Worm (Caenorhabditis elegans) whole organism, mixed stage, embryonic: ENCODE results near the gene lido-17.

Experiments used
- M03D4.4 ChIP-seq: sonication (generic microtip); optimal IDR thresholded peaks from 2 replicates; lab custom pipeline; 2017; ENCODE audit warnings: mild to moderate bottlenecking, missing genetic modification characterization, missing compliant biosample characterization
- bed-3 ChIP-seq: fragments of 200-800 bp; sonication (Bioruptor generic); optimal IDR thresholded peaks from 3 replicates; lab custom pipeline; 2018; ENCODE audit warnings: mild to moderate bottlenecking, missing genetic modification characterization, moderate library complexity, missing compliant biosample characterization
- blmp-1 ChIP-seq: fragments of 150-350 bp; optimal IDR thresholded peaks from 2 replicates; lab custom pipeline; 2014; ENCODE audit warnings: missing biosample characterization, missing genetic modification characterization
- ceh-39 ChIP-seq: fragments of 150-350 bp; optimal IDR thresholded peaks from 2 replicates; lab custom pipeline; 2014; ENCODE audit warnings: missing biosample characterization, missing genetic modification characterization
- ceh-43 ChIP-seq: fragments of 200-800 bp; sonication (Bioruptor generic); optimal IDR thresholded peaks from 2 replicates; lab custom pipeline; 2018; ENCODE audit warnings: mild to moderate bottlenecking, missing genetic modification characterization, moderate library complexity, missing compliant biosample characterization
- ceh-83 ChIP-seq: fragments of 200-800 bp; sonication (Bioruptor generic); optimal IDR thresholded peaks from 2 replicates; lab custom pipeline; 2018; ENCODE audit warnings: mild to moderate bottlenecking, missing genetic modification characterization, missing compliant biosample characterization
- ces-1 ChIP-seq: fragments of 150-350 bp; optimal IDR thresholded peaks from 2 replicates; lab custom pipeline; 2014; ENCODE audit warnings: missing biosample characterization, missing genetic modification reagents, missing genetic modification characterization
- cnd-1 ChIP-seq: fragments of 200-800 bp; sonication (Bioruptor generic); optimal IDR thresholded peaks from 2 replicates; lab custom pipeline; 2018; ENCODE audit warnings: mild to moderate bottlenecking, missing genetic modification characterization, missing compliant biosample characterization
- drap-1 ChIP-seq: fragments of 200-800 bp; sonication (Bioruptor generic); optimal IDR thresholded peaks from 3 replicates; lab custom pipeline; 2018; ENCODE audit warnings: mild to moderate bottlenecking, missing genetic modification characterization, missing compliant biosample characterization
- elt-1 ChIP-seq: sonication (generic microtip); optimal IDR thresholded peaks from 2 replicates; lab custom pipeline; 2017; ENCODE audit warnings: missing genetic modification characterization, mild to moderate bottlenecking, missing compliant biosample characterization, antibody characterized with exemption, moderate library complexity, borderline replicate concordance; ENCODE audit not compliant: insufficient read depth
- elt-3 ChIP-seq: fragments of 150-350 bp; optimal IDR thresholded peaks from 2 replicates; lab custom pipeline; 2014; ENCODE audit warnings: missing biosample characterization, missing genetic modification characterization
- flh-1 ChIP-seq: fragments of 200-800 bp; sonication (Bioruptor generic); optimal IDR thresholded peaks from 2 replicates; lab custom pipeline; 2018; ENCODE audit warnings: mild to moderate bottlenecking, missing genetic modification characterization, moderate library complexity, missing compliant biosample characterization
- hlh-1 ChIP-seq: fragments of 150-350 bp; optimal IDR thresholded peaks from 2 replicates; lab custom pipeline; 2014; ENCODE audit warnings: missing biosample characterization, missing genetic modification reagents, missing genetic modification characterization
- lin-32 ChIP-seq: fragments of 200-800 bp; sonication (Bioruptor generic); optimal IDR thresholded peaks from 2 replicates; lab custom pipeline; 2018; ENCODE audit warnings: mild to moderate bottlenecking, missing genetic modification characterization, missing compliant biosample characterization
- lsy-2 ChIP-seq: fragments of 150-350 bp; optimal IDR thresholded peaks from 2 replicates; lab custom pipeline; 2014; ENCODE audit warnings: missing biosample characterization, missing genetic modification characterization
- mab-5 ChIP-seq: fragments of 150-350 bp; optimal IDR thresholded peaks from 2 replicates; lab custom pipeline; 2014; ENCODE audit warnings: missing biosample characterization, missing genetic modification characterization
- mep-1 ChIP-seq: fragments of 150-350 bp; optimal IDR thresholded peaks from 2 replicates; lab custom pipeline; 2017; ENCODE audit warnings: missing biosample characterization, missing genetic modification reagents, missing genetic modification characterization, inconsistent platforms
- mls-2 ChIP-seq: sonication (generic microtip); optimal IDR thresholded peaks from 2 replicates; lab custom pipeline; 2016; ENCODE audit warnings: mild to moderate bottlenecking, missing genetic modification characterization, moderate library complexity, missing compliant biosample characterization
- nhr-12 ChIP-seq: fragments of 150-350 bp; optimal IDR thresholded peaks from 2 replicates; lab custom pipeline; 2014; ENCODE audit warnings: missing biosample characterization, missing genetic modification characterization
- nhr-2 ChIP-seq: fragments of 150-350 bp; optimal IDR thresholded peaks from 2 replicates; lab custom pipeline; 2014; ENCODE audit warnings: missing biosample characterization, missing genetic modification characterization
- nhr-237 ChIP-seq: fragments of 150-350 bp; optimal IDR thresholded peaks from 2 replicates; lab custom pipeline; 2014; ENCODE audit warnings: missing biosample characterization, missing genetic modification characterization
- nhr-28 ChIP-seq: fragments of 150-350 bp; optimal IDR thresholded peaks from 2 replicates; lab custom pipeline; 2014; ENCODE audit warnings: missing biosample characterization, missing genetic modification characterization
- nhr-76 ChIP-seq: sonication (generic microtip); optimal IDR thresholded peaks from 2 replicates; lab custom pipeline; 2017; ENCODE audit warnings: missing biosample characterization, missing genetic modification characterization
- pha-4 ChIP-seq: fragments of 150-350 bp; optimal IDR thresholded peaks from 2 replicates; lab custom pipeline; 2018; ENCODE audit warnings: missing biosample characterization, missing genetic modification reagents, missing genetic modification characterization
- sem-2 ChIP-seq: fragments of 200-800 bp; sonication (Bioruptor generic); optimal IDR thresholded peaks from 2 replicates; lab custom pipeline; 2018; ENCODE audit warnings: mild to moderate bottlenecking, missing genetic modification characterization, missing compliant biosample characterization
- snpc-4 ChIP-seq: fragments of 150-350 bp; optimal IDR thresholded peaks from 2 replicates; lab custom pipeline; 2014; ENCODE audit warnings: missing biosample characterization, missing genetic modification characterization
- sptf-1 ChIP-seq: sonication (generic microtip); optimal IDR thresholded peaks from 2 replicates; lab custom pipeline; 2017; ENCODE audit warnings: mild to moderate bottlenecking, missing genetic modification characterization, moderate library complexity, missing compliant biosample characterization
- tbx-8 ChIP-seq: fragments of 200-800 bp; sonication (Bioruptor generic); optimal IDR thresholded peaks from 2 replicates; lab custom pipeline; 2018; ENCODE audit warnings: mild to moderate bottlenecking, missing genetic modification characterization, moderate library complexity, missing compliant biosample characterization
- unc-120 ChIP-seq: sonication (generic microtip); optimal IDR thresholded peaks from 2 replicates; lab custom pipeline; 2017; ENCODE audit warnings: missing genetic modification characterization, missing compliant biosample characterization; ENCODE audit not compliant: poor library complexity, severe bottlenecking
- unc-39 ChIP-seq: fragments of 150-350 bp; optimal IDR thresholded peaks from 2 replicates; lab custom pipeline; 2014; ENCODE audit warnings: missing biosample characterization, missing genetic modification characterization
- unc-62 ChIP-seq: fragments of 150-350 bp; optimal IDR thresholded peaks from 2 replicates; lab custom pipeline; 2014; ENCODE audit warnings: missing biosample characterization, missing genetic modification reagents, missing genetic modification characterization
- ztf-11 ChIP-seq: fragments of 150-350 bp; optimal IDR thresholded peaks from 2 replicates; lab custom pipeline; 2014; ENCODE audit warnings: missing biosample characterization, missing genetic modification characterization

Gene lido-17

ce11 chrII:9392724-9393123 is at the start of gene lido-17:
TSS of gene lido-17 (minus strand) at chrII:9392824.
- TF ChIP-seq ces-1 (GFP tag; lab: Kevin White, UChicago) (no peak), elt-1 (tag; lab: Kevin White, UChicago) (no peak), cnd-1 (no peak), nhr-237 (tag; lab: Kevin White, UChicago) (no peak), lsy-2 (tag; lab: Kevin White, UChicago) (no peak)

ce11 chrII:9441838-9442237 is 49.2 kb upstream of the lido-17 start, which contains the start of gene chil-16:
TSS of gene chil-16 (minus strand) at chrII:9441938.
- no peak for TF ChIP-seq unc-120 (tag; lab: Kevin White, UChicago)
- no peak for TF ChIP-seq bed-3 (GFP tag; lab: Kevin White, UChicago)
- no peak for TF ChIP-seq mep-1 (tag; lab: Kevin White, UChicago)
- no peak for TF ChIP-seq hlh-1 (tag; lab: Kevin White, UChicago)
- no peak for TF ChIP-seq pha-4 (tag; lab: Kevin White, UChicago)
- no peak for TF ChIP-seq nhr-76 (tag; lab: Kevin White, UChicago)
- no peak for TF ChIP-seq unc-39
- TF ChIP-seq ceh-83 (GFP tag; lab: Kevin White, UChicago), result no peak
- no peak for TF ChIP-seq nhr-2 (tag; lab: Kevin White, UChicago)
- no peak for TF ChIP-seq M03D4.4 (tag; lab: Kevin White, UChicago)
- TF ChIP-seq nhr-12 (tag; lab: Kevin White, UChicago), result no peak
- TF ChIP-seq ceh-43 (GFP tag; lab: Kevin White, UChicago), result no peak
- TF ChIP-seq flh-1 (GFP tag; lab: Kevin White, UChicago), result no peak
- no peak for TF ChIP-seq nhr-237 (tag; lab: Kevin White, UChicago)
- no peak for TF ChIP-seq lin-32 (GFP tag; lab: Kevin White, UChicago)
- TF ChIP-seq elt-3 (tag; lab: Kevin White, UChicago), result no peak
- TF ChIP-seq ztf-11 (tag; lab: Kevin White, UChicago), result no peak

- no peak for TF ChIP-seq elt-3 (tag; lab: Kevin White, UChicago)
- TF ChIP-seq nhr-2 (tag; lab: Kevin White, UChicago), result no peak
- no peak for TF ChIP-seq nhr-28 (tag; lab: Kevin White, UChicago)
- TF ChIP-seq elt-1 (tag; lab: Kevin White, UChicago), result no peak
- TF ChIP-seq sem-2 (GFP tag; lab: Kevin White, UChicago), result no peak
- no peak for TF ChIP-seq nhr-237 (tag; lab: Kevin White, UChicago)
- no peak for TF ChIP-seq unc-120 (tag; lab: Kevin White, UChicago)
- no peak for TF ChIP-seq ceh-43 (GFP tag; lab: Kevin White, UChicago)
- TF ChIP-seq lsy-2 (tag; lab: Kevin White, UChicago), result no peak
- TF ChIP-seq ceh-39, result no peak
- no peak for TF ChIP-seq unc-39
- TF ChIP-seq lin-32 (GFP tag; lab: Kevin White, UChicago), result no peak
- no peak for TF ChIP-seq sptf-1 (tag; lab: Kevin White, UChicago)
- no peak for TF ChIP-seq ceh-83 (GFP tag; lab: Kevin White, UChicago)
- TF ChIP-seq tbx-8 (GFP tag; lab: Kevin White, UChicago), result no peak
- TF ChIP-seq drap-1 (GFP tag; lab: Kevin White, UChicago), result no peak
- TF ChIP-seq ztf-11 (tag; lab: Kevin White, UChicago), result no peak
- TF ChIP-seq blmp-1 (tag; lab: Kevin White, UChicago), result no peak
- TF ChIP-seq nhr-12 (tag; lab: Kevin White, UChicago), result no peak
- no peak for TF ChIP-seq cnd-1
These were observed 47.4 kb upstream of the lido-17 start, which contains the start of gene chil-17 for ce11 chrII:9440060-9440459. TSS of gene chil-17 (minus strand) at chrII:9440160.

- TF ChIP-seq ceh-39, result no peak
- TF ChIP-seq nhr-237 (tag; lab: Kevin White, UChicago), result no peak
- no peak for TF ChIP-seq hlh-1 (tag; lab: Kevin White, UChicago)
- TF ChIP-seq mep-1 (tag; lab: Kevin White, UChicago), result no peak
- TF ChIP-seq blmp-1 (tag; lab: Kevin White, UChicago), result no peak
- no peak for TF ChIP-seq sem-2 (GFP tag; lab: Kevin White, UChicago)
- TF ChIP-seq unc-39, result no peak
- no peak for TF ChIP-seq unc-62 (GFP tag; lab: Kevin White, UChicago)
- TF ChIP-seq snpc-4 (tag; lab: Kevin White, UChicago), result no peak
- TF ChIP-seq elt-1 (tag; lab: Kevin White, UChicago), result no peak
- TF ChIP-seq M03D4.4 (tag; lab: Kevin White, UChicago), result no peak
- no peak for TF ChIP-seq elt-3 (tag; lab: Kevin White, UChicago)
- TF ChIP-seq mls-2, result no peak
- no peak for TF ChIP-seq flh-1 (GFP tag; lab: Kevin White, UChicago)
- no peak for TF ChIP-seq bed-3 (GFP tag; lab: Kevin White, UChicago)
- TF ChIP-seq nhr-12 (tag; lab: Kevin White, UChicago), result no peak
- TF ChIP-seq mab-5 (tag; lab: Kevin White, UChicago), result no peak
- TF ChIP-seq pha-4 (tag; lab: Kevin White, UChicago), result no peak
- no peak for TF ChIP-seq ceh-83 (GFP tag; lab: Kevin White, UChicago)
- no peak for TF ChIP-seq drap-1 (GFP tag; lab: Kevin White, UChicago)
These were observed 46.2 kb upstream of the lido-17 start for ce11 chrII:9438853-9439252.
